Fruit fly (Drosophila melanogaster): ENCODE data around the gene Ir94h.

DNA sequence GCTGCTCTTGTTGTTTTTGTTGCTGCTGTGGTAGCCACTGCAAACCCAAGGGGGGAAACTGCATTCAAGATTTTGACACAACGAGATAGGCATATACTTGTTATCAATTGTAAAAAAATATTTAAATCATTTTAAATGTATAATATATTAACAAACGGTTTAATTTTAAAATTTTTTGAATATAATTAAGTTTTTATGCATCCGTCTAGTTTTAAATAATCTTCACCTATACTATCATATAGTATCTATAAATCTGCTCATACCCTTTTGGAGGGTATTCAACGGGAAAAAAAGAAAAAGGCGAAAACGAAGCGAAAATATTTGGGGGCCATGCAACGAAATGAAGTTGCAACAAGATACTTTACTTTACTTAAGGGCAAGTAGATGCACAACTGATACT lies 9.2 kb downstream of the Ir94h start:
- TF ChIP-seq Rel (GFP tag; optimal IDR thresholded peaks at IDR 0.05) (no peak), Rel (tag; optimal IDR thresholded peaks at IDR 0.05) (no peak), GATAd (GFP tag; optimal IDR thresholded peaks at IDR 0.05) (no peak)

Measured in whole organism, wandering third instar larva.